Fruit fly (Drosophila melanogaster) whole organism, embryonic: Measurements from ENCODE around the gene CG34002.
A peak's percentile ranks its signal among the peaks of the same experiment; 100 is the strongest.

Experiments used
- BEAF-32 ChIP-seq: fragments of 200-800 bp; sonication (Bioruptor generic); optimal IDR thresholded peaks from 3 replicates; lab custom pipeline; 2017; ENCODE audit warnings: missing biosample characterization, missing genetic modification characterization, mild to moderate bottlenecking, moderate library complexity, missing genetic modification reagents
- CG10543 ChIP-seq: fragments of 200-800 bp; sonication (Bioruptor generic); optimal IDR thresholded peaks from 3 replicates; lab custom pipeline; 2017; ENCODE audit warnings: missing biosample characterization, mild to moderate bottlenecking, missing genetic modification characterization, moderate library complexity
- CG11456 ChIP-seq: fragments of 200-800 bp; sonication (Bioruptor generic); IDR thresholded peaks from 3 replicates; pipeline ENCODE4 v1.3.6; 2022; ENCODE audit warnings: missing biosample characterization, missing genetic modification characterization
- CG12219 ChIP-seq: fragments of 200-800 bp; sonication (Bioruptor generic); optimal IDR thresholded peaks from 3 replicates; lab custom pipeline; 2018; ENCODE audit warnings: missing biosample characterization, mild to moderate bottlenecking, missing genetic modification characterization
- CG13123 ChIP-seq: fragments of 200-800 bp; sonication (Bioruptor generic); optimal IDR thresholded peaks from 2 replicates; lab custom pipeline; 2016; ENCODE audit warnings: missing biosample characterization, missing genetic modification characterization
- CG14667 ChIP-seq: fragments of 200-800 bp; sonication (Bioruptor generic); IDR thresholded peaks from 2 replicates; pipeline ENCODE4 v1.3.6; 2022; ENCODE audit warnings: missing biosample characterization, missing genetic modification characterization
- CG15011 ChIP-seq: fragments of 200-800 bp; sonication (Bioruptor generic); optimal IDR thresholded peaks from 3 replicates; lab custom pipeline; 2018; ENCODE audit warnings: missing biosample characterization, mild to moderate bottlenecking, missing genetic modification characterization
- CG15514 ChIP-seq: fragments of 200-800 bp; sonication (Bioruptor generic); optimal IDR thresholded peaks from 3 replicates; lab custom pipeline; 2017; ENCODE audit warnings: missing biosample characterization, missing genetic modification characterization, mild to moderate bottlenecking, moderate library complexity, missing genetic modification reagents
- CG3065 ChIP-seq: fragments of 200-800 bp; sonication (Bioruptor generic); optimal IDR thresholded peaks from 2 replicates; lab custom pipeline; 2016; ENCODE audit warnings: missing biosample characterization, missing genetic modification characterization
- CG3281 ChIP-seq: fragments of 200-800 bp; sonication (Bioruptor generic); optimal IDR thresholded peaks from 3 replicates; lab custom pipeline; 2017; ENCODE audit warnings: missing biosample characterization, mild to moderate bottlenecking, missing genetic modification characterization
- CG34376 ChIP-seq: fragments of 200-800 bp; sonication (Bioruptor generic); optimal IDR thresholded peaks from 2 replicates; lab custom pipeline; 2018; ENCODE audit warnings: missing biosample characterization, mild to moderate bottlenecking, missing genetic modification characterization
- CG4360 ChIP-seq: fragments of 200-800 bp; sonication (Bioruptor generic); IDR thresholded peaks from 2 replicates; pipeline ENCODE4 v1.3.6; 2022; ENCODE audit warnings: missing biosample characterization, missing genetic modification characterization
- CG5953 ChIP-seq: fragments of 200-800 bp; sonication (Bioruptor generic); IDR thresholded peaks from 2 replicates; pipeline ENCODE4 v1.3.6; 2022; ENCODE audit warnings: missing biosample characterization, missing genetic modification characterization
- CG7839 ChIP-seq: fragments of 200-800 bp; sonication (Bioruptor generic); optimal IDR thresholded peaks from 3 replicates; lab custom pipeline; 2018; ENCODE audit warnings: missing biosample characterization, mild to moderate bottlenecking, missing genetic modification characterization, moderate library complexity
- CG8924 ChIP-seq: fragments of 200-800 bp; optimal IDR thresholded peaks from 3 replicates; lab custom pipeline; 2019; ENCODE audit warnings: missing biosample characterization, mild to moderate bottlenecking, missing genetic modification characterization, moderate library complexity
- Camta ChIP-seq: fragments of 200-800 bp; sonication (Bioruptor generic); optimal IDR thresholded peaks from 2 replicates; lab custom pipeline; 2016; ENCODE audit warnings: missing biosample characterization, missing genetic modification characterization
- Dip2 ChIP-seq: fragments of 200-800 bp; sonication (Bioruptor generic); IDR thresholded peaks from 2 replicates; pipeline ENCODE4 v1.3.6; 2022; ENCODE audit warnings: missing biosample characterization, missing genetic modification characterization
- Dll ChIP-seq: fragments of 200-800 bp; sonication (Bioruptor generic); IDR thresholded peaks from 4 replicates; pipeline ENCODE4 v1.3.6; 2022; ENCODE audit warnings: missing biosample characterization, missing genetic modification characterization; ENCODE audit not compliant: partially characterized antibody
- Dref ChIP-seq: fragments of 200-800 bp; sonication (Bioruptor generic); IDR thresholded peaks from 2 replicates; pipeline ENCODE4 v1.3.6; 2022; ENCODE audit warnings: missing biosample characterization, missing genetic modification characterization
- E2f1 ChIP-seq: fragments of 200-800 bp; sonication (Bioruptor generic); IDR thresholded peaks from 2 replicates; pipeline ENCODE4 v1.3.6; 2022; ENCODE audit warnings: missing biosample characterization, missing genetic modification characterization
- Fer1 ChIP-seq: fragments of 200-800 bp; sonication (Bioruptor generic); optimal IDR thresholded peaks from 2 replicates; lab custom pipeline; 2017; ENCODE audit warnings: missing biosample characterization, mild to moderate bottlenecking, missing genetic modification characterization
- H15 ChIP-seq: fragments of 200-800 bp; sonication (Bioruptor generic); IDR thresholded peaks from 3 replicates; pipeline ENCODE4 v1.3.6; 2022; ENCODE audit warnings: missing biosample characterization, missing genetic modification characterization
- HHEX ChIP-seq: fragments of 200-800 bp; sonication (Bioruptor generic); optimal IDR thresholded peaks from 3 replicates; lab custom pipeline; 2017; ENCODE audit warnings: missing biosample characterization, mild to moderate bottlenecking, missing genetic modification characterization, missing genetic modification reagents
- HLH54F ChIP-seq: fragments of 200-800 bp; sonication (Bioruptor generic); optimal IDR thresholded peaks from 3 replicates; lab custom pipeline; 2016; ENCODE audit warnings: missing biosample characterization, missing genetic modification characterization
- HmgZ ChIP-seq: fragments of 200-800 bp; sonication (Bioruptor generic); optimal IDR thresholded peaks from 2 replicates; lab custom pipeline; 2018; ENCODE audit warnings: missing biosample characterization, mild to moderate bottlenecking, missing genetic modification characterization
- Mes4 ChIP-seq: fragments of 200-800 bp; sonication (Bioruptor generic); optimal IDR thresholded peaks from 2 replicates; lab custom pipeline; 2016; ENCODE audit warnings: missing biosample characterization, missing genetic modification characterization
- amos ChIP-seq: fragments of 200-800 bp; sonication (Bioruptor generic); IDR thresholded peaks from 2 replicates; pipeline ENCODE4 v1.3.6; 2022; ENCODE audit warnings: missing biosample characterization, missing genetic modification characterization; ENCODE audit not compliant: partially characterized antibody
- bbx ChIP-seq: fragments of 200-800 bp; sonication (Bioruptor generic); IDR thresholded peaks from 2 replicates; pipeline ENCODE4 v1.3.6; 2022; ENCODE audit warnings: missing biosample characterization, missing genetic modification characterization; ENCODE audit not compliant: partially characterized antibody
- chn ChIP-seq: fragments of 200-800 bp; sonication (Bioruptor generic); optimal IDR thresholded peaks from 2 replicates; lab custom pipeline; 2016; ENCODE audit warnings: missing biosample characterization, missing genetic modification characterization
- corto ChIP-seq: fragments of 200-800 bp; sonication (Bioruptor generic); optimal IDR thresholded peaks from 2 replicates; lab custom pipeline; 2016; ENCODE audit warnings: missing biosample characterization, mild to moderate bottlenecking, missing genetic modification characterization, moderate library complexity
- crol ChIP-seq: fragments of 200-800 bp; sonication (Bioruptor generic); IDR thresholded peaks from 2 replicates; pipeline ENCODE4 v1.3.6; 2022; ENCODE audit warnings: missing biosample characterization, missing genetic modification characterization
- cwo ChIP-seq: fragments of 200-800 bp; sonication (Bioruptor generic); optimal IDR thresholded peaks from 3 replicates; lab custom pipeline; 2017; ENCODE audit warnings: missing biosample characterization, missing genetic modification characterization, mild to moderate bottlenecking, moderate library complexity, missing genetic modification reagents
- eve ChIP-seq, 2 experiments: fragments of >200 bp; optimal IDR thresholded peaks; 2 replicates each; lab custom pipeline; 2017; ENCODE audit warnings: missing biosample characterization in 2 of 2, missing genetic modification characterization in 2 of 2
- exex ChIP-seq: fragments of 200-800 bp; sonication (Bioruptor generic); optimal IDR thresholded peaks from 4 replicates; lab custom pipeline; 2018; ENCODE audit warnings: missing biosample characterization, mild to moderate bottlenecking, missing genetic modification characterization, moderate library complexity
- grn ChIP-seq: fragments of 200-800 bp; sonication (Bioruptor generic); optimal IDR thresholded peaks from 3 replicates; lab custom pipeline; 2017; ENCODE audit warnings: missing biosample characterization, missing genetic modification characterization
- gro ChIP-seq: fragments of 200-800 bp; sonication (Bioruptor generic); optimal IDR thresholded peaks from 2 replicates; lab custom pipeline; 2016; ENCODE audit warnings: missing biosample characterization, missing genetic modification characterization
- maf-S ChIP-seq: fragments of 200-800 bp; sonication (Bioruptor generic); optimal IDR thresholded peaks from 2 replicates; lab custom pipeline; 2016; ENCODE audit warnings: missing biosample characterization, missing genetic modification characterization
- mam ChIP-seq: fragments of 200-800 bp; sonication (Bioruptor generic); optimal IDR thresholded peaks from 3 replicates; lab custom pipeline; 2016; ENCODE audit warnings: missing biosample characterization, missing genetic modification characterization
- pho ChIP-seq: fragments of 200-800 bp; sonication (Bioruptor generic); optimal IDR thresholded peaks from 2 replicates; lab custom pipeline; 2016; ENCODE audit warnings: missing biosample characterization, missing genetic modification characterization
- pita ChIP-seq: fragments of 200-800 bp; sonication (Bioruptor generic); optimal IDR thresholded peaks from 2 replicates; lab custom pipeline; 2017; ENCODE audit warnings: missing biosample characterization, mild to moderate bottlenecking, missing genetic modification characterization
- pum ChIP-seq: fragments of 200-800 bp; sonication (Bioruptor generic); optimal IDR thresholded peaks from 2 replicates; lab custom pipeline; 2016; ENCODE audit warnings: missing biosample characterization, missing genetic modification characterization
- sug ChIP-seq: fragments of 200-800 bp; optimal IDR thresholded peaks from 2 replicates; lab custom pipeline; 2019; ENCODE audit warnings: missing biosample characterization, mild to moderate bottlenecking, missing genetic modification characterization, moderate library complexity

CG34002 gene

dm6 chr3L:17841085-17841606, 17.1 kb upstream of the CG34002 start, which contains the start of gene CG5577 (continued):
- TF ChIP-seq BEAF-32 (GFP tag; lab: Kevin White, UChicago) (peak; percentile 60), exex (tag; lab: Kevin White, UChicago) (peak; percentile 50), Mes4 (GFP tag; lab: Kevin White, UChicago) (no peak), CG3281 (peak; percentile 12), chn (GFP tag; lab: Kevin White, UChicago) (no peak), CG5953 (GFP tag; lab: Robert Waterston, UW) (no peak), CG11456 (GFP tag; lab: Robert Waterston, UW) (0 out of 3 replicates have a peak, but pooled peaks have one; percentile 21), eve (GFP tag; optimal IDR thresholded peaks at IDR 0.05; lab: Kevin White, UChicago) (no peak), mam (GFP tag; lab: Kevin White, UChicago) (peak; percentile 22), Dref (GFP tag; lab: Robert Waterston, UW) (peak; percentile 57), CG7839 (tag; lab: Kevin White, UChicago) (no peak), CG34376 (GFP tag; lab: Kevin White, UChicago) (peak; percentile 91), Dip2 (GFP tag; lab: Robert Waterston, UW) (no peak), CG14667 (GFP tag; lab: Robert Waterston, UW) (no peak), CG8924 (tag; lab: Kevin White, UChicago) (no peak), pita (no peak), CG10543 (GFP tag; lab: Kevin White, UChicago) (peak; percentile 79), CG15514 (peak; percentile 56), CG15011 (GFP tag; lab: Kevin White, UChicago) (no peak), E2f1 (no peak), Fer1 (GFP tag; lab: Kevin White, UChicago) (no peak), HHEX (GFP tag; lab: Kevin White, UChicago) (peak; percentile 38), maf-S (no peak), CG3065 (GFP tag; lab: Kevin White, UChicago) (no peak), Dll (GFP tag; lab: Robert Waterston, UW) (peak; percentile 67), bbx (peak; percentile 52; the same call in 1 of the 2 replicates), HmgZ (peak; percentile 75), pum (no peak), H15 (no peak), crol (GFP tag; lab: Robert Waterston, UW) (peak; percentile 28; the same call in 1 of the 2 replicates), amos (GFP tag; lab: Robert Waterston, UW) (peak; percentile 65; the same call in 1 of the 2 replicates), pho (GFP tag; lab: Kevin White, UChicago) (peak; percentile 11), CG13123 (GFP tag; lab: Kevin White, UChicago) (no peak), HLH54F (GFP tag; lab: Kevin White, UChicago) (no peak), CG4360 (GFP tag; lab: Robert Waterston, UW) (no peak), cwo (GFP tag; lab: Kevin White, UChicago) (peak; percentile 40), CG12219 (GFP tag; lab: Kevin White, UChicago) (no peak), Camta (GFP tag; lab: Kevin White, UChicago) (no peak), gro (no peak), sug (tag; lab: Kevin White, UChicago) (peak; percentile 74), grn (no peak), corto (GFP tag; lab: Kevin White, UChicago) (no peak)
